Worm (Caenorhabditis elegans) whole organism, L3 larva: Measurements from ENCODE around the gene nhr-173.

Experiments used
- egl-27 ChIP-seq: sonication (generic microtip); optimal IDR thresholded peaks from 4 replicates; lab custom pipeline; 2017; ENCODE audit warnings: missing biosample characterization, missing genetic modification reagents, missing genetic modification characterization
- elt-1 ChIP-seq: fragments of 150-350 bp; optimal IDR thresholded peaks from 2 replicates; lab custom pipeline; 2014; ENCODE audit warnings: missing biosample characterization, missing genetic modification characterization
- fkh-2 ChIP-seq: fragments of 150-350 bp; optimal IDR thresholded peaks from 2 replicates; lab custom pipeline; 2014; ENCODE audit warnings: missing biosample characterization, missing genetic modification reagents, missing genetic modification characterization
- lin-15B ChIP-seq: fragments of 150-350 bp; optimal IDR thresholded peaks from 2 replicates; lab custom pipeline; 2014; ENCODE audit warnings: missing biosample characterization, missing genetic modification characterization
- nhr-11 ChIP-seq: fragments of 150-350 bp; optimal IDR thresholded peaks from 2 replicates; lab custom pipeline; 2014; ENCODE audit warnings: missing biosample characterization, missing genetic modification characterization
- unc-39 ChIP-seq: sonication (generic microtip); optimal IDR thresholded peaks from 4 replicates; lab custom pipeline; 2017; ENCODE audit warnings: missing biosample characterization, missing genetic modification characterization
- unc-62 ChIP-seq: fragments of 150-350 bp; sonication (generic microtip); optimal IDR thresholded peaks from 4 replicates; lab custom pipeline; 2014; ENCODE audit warnings: missing biosample characterization, missing genetic modification reagents, missing genetic modification characterization
- zag-1 ChIP-seq: fragments of 150-350 bp; optimal IDR thresholded peaks from 2 replicates; lab custom pipeline; 2014; ENCODE audit warnings: missing biosample characterization, missing genetic modification characterization

- no peak for TF ChIP-seq unc-39 (tag; lab: Kevin White, UChicago)
- no peak for TF ChIP-seq elt-1 (tag; lab: Kevin White, UChicago)
- TF ChIP-seq zag-1 (tag; lab: Kevin White, UChicago) = no peak
- no peak for TF ChIP-seq egl-27 (tag; lab: Kevin White, UChicago)
- TF ChIP-seq nhr-11 (tag; lab: Kevin White, UChicago) = no peak
- no peak for TF ChIP-seq unc-62 (GFP tag; lab: Kevin White, UChicago)
- no peak for TF ChIP-seq fkh-2 (tag; lab: Kevin White, UChicago)
- no peak for TF ChIP-seq lin-15B (tag; lab: Kevin White, UChicago)
These were observed 8.8 kb upstream of the nhr-173 start for ce11 chrX:6646387-6647061.
